Worm (Caenorhabditis elegans) whole organism, midembryonic: Measurements from ENCODE around the gene ced-7.

Source experiments
- flt-1 ChIP-seq: fragments of 200-800 bp; sonication (Bioruptor generic); IDR thresholded peaks from 2 replicates; pipeline ENCODE4 v1.3.6; 2022; ENCODE audit warnings: missing genetic modification characterization, missing compliant biosample characterization
- ref-1 ChIP-seq: fragments of 200-800 bp; sonication (Bioruptor generic); conservative IDR thresholded peaks from 2 replicates; pipeline ENCODE4 v1.3.6; 2022; ENCODE audit warnings: missing genetic modification reagents, missing genetic modification characterization, missing compliant biosample characterization
- ztf-23 ChIP-seq: fragments of 200-800 bp; sonication (Bioruptor generic); IDR thresholded peaks from 2 replicates; pipeline ENCODE4 v1.3.6; 2022; ENCODE audit warnings: missing genetic modification reagents, missing genetic modification characterization, missing compliant biosample characterization
- ztf-29 ChIP-seq: fragments of 200-800 bp; sonication (Bioruptor generic); IDR thresholded peaks from 2 replicates; pipeline ENCODE4 v1.3.6; 2022; ENCODE audit warnings: missing genetic modification reagents, missing genetic modification characterization, missing compliant biosample characterization

DNA sequence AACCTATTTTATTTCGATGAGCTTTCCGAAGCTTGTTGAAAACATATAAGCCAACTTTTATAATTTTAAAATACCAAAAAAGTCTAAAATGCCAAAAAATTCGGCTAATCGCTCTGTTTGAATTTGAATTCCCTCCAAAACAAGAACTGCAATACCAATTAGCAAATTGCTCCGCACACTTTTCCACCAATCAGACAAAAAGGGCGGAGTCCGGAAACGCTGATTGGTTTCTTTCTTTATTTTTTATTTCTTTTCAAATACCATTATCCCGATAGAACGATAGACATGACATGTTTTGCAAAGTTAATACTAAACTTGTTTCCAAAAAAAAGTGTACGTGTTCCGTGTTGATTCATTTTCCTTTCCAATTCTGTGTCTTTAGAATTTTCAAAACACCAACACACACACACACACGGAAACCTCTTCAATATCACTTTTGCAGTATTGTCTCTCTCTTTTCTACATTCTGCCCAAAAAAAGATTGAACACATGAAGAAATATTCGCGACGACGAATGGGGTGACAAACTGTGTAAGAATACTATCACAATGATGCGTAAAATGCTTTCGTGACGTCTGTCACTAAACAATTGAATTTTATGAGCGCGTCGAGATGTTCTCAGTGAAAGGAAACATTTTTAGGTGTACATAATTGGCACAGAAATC lies 37.8 kb upstream of the ced-7 start:
- TF ChIP-seq ztf-23 (GFP tag; lab: Robert Waterston, UW) (no peak), flt-1 (GFP tag; lab: Robert Waterston, UW) (no peak), ztf-29 (no peak), ref-1 (GFP tag; lab: Robert Waterston, UW) (no peak)
